Fruit fly (Drosophila melanogaster): ENCODE measurements around the gene Grl65a.

The Grl65a gene

dm6 chr3L:6697353-6697752 lies 29.7 kb upstream of the Grl65a start:
- TF ChIP-seq Vsx2 (GFP tag; optimal IDR thresholded peaks at IDR 0.05; ENCODE audit: partially characterized antibody) (no peak), Hr83 (GFP tag; optimal IDR thresholded peaks at IDR 0.05; ENCODE audit: poor library complexity, severe bottlenecking) (no peak), fru (GFP tag; optimal IDR thresholded peaks at IDR 0.05) (no peak), usp (GFP tag; optimal IDR thresholded peaks at IDR 0.05) (no peak), dl (GFP tag; optimal IDR thresholded peaks at IDR 0.05; ENCODE audit: insufficient read depth in 1 of 2, partially characterized antibody in 2 of 2) (no peak), GATAd (GFP tag; optimal IDR thresholded peaks at IDR 0.05) (no peak), Abd-B (GFP tag; optimal IDR thresholded peaks at IDR 0.05) (no peak), sage (GFP tag; optimal IDR thresholded peaks at IDR 0.05) (no peak), brk (GFP tag; optimal IDR thresholded peaks at IDR 0.05) (no peak), rgr (GFP tag; optimal IDR thresholded peaks at IDR 0.05) (no peak), foxo (GFP tag; optimal IDR thresholded peaks at IDR 0.05) (no peak), Myc (optimal IDR thresholded peaks at IDR 0.05) (no peak), dmrt93B (GFP tag; optimal IDR thresholded peaks at IDR 0.05) (no peak), tai (GFP tag; optimal IDR thresholded peaks at IDR 0.05) (no peak)

- no peak for TF ChIP-seq CG9705 (GFP tag; optimal IDR thresholded peaks at IDR 0.05)
- TF ChIP-seq br (GFP tag; optimal IDR thresholded peaks at IDR 0.05): no peak
- TF ChIP-seq Rel (GFP tag; optimal IDR thresholded peaks at IDR 0.05): no peak
- peak; percentile 39 for TF ChIP-seq Rel (tag; optimal IDR thresholded peaks at IDR 0.05)
These were observed 26.6 kb upstream of the Grl65a start for dm6 chr3L:6694181-6694580.

- TF ChIP-seq CG9705 (GFP tag; optimal IDR thresholded peaks at IDR 0.05): no peak
- TF ChIP-seq sage (GFP tag; optimal IDR thresholded peaks at IDR 0.05): no peak
- TF ChIP-seq CG32264 (GFP tag; optimal IDR thresholded peaks at IDR 0.05): no peak
- no peak for TF ChIP-seq fru (GFP tag; optimal IDR thresholded peaks at IDR 0.05)
- no peak for TF ChIP-seq Dfd (GFP tag; optimal IDR thresholded peaks at IDR 0.05)
- TF ChIP-seq dmrt93B (GFP tag; optimal IDR thresholded peaks at IDR 0.05): no peak
- TF ChIP-seq dsf (GFP tag; optimal IDR thresholded peaks at IDR 0.05; ENCODE audit: borderline replicate concordance): no peak
- no peak for TF ChIP-seq tai (GFP tag; optimal IDR thresholded peaks at IDR 0.05)
- TF ChIP-seq Hnf4 (GFP tag; optimal IDR thresholded peaks at IDR 0.05): no peak
- no peak for TF ChIP-seq Vsx2 (GFP tag; optimal IDR thresholded peaks at IDR 0.05; ENCODE audit: partially characterized antibody)
- no peak for TF ChIP-seq psq (GFP tag; optimal IDR thresholded peaks at IDR 0.05)
- no peak for TF ChIP-seq Rel (GFP tag; optimal IDR thresholded peaks at IDR 0.05)
- TF ChIP-seq Rel (tag; optimal IDR thresholded peaks at IDR 0.05): no peak
- TF ChIP-seq brk (GFP tag; optimal IDR thresholded peaks at IDR 0.05): no peak
- TF ChIP-seq ey (GFP tag; optimal IDR thresholded peaks at IDR 0.05): no peak
- no peak for TF ChIP-seq usp (GFP tag; optimal IDR thresholded peaks at IDR 0.05)
- no peak for TF ChIP-seq dl (GFP tag; optimal IDR thresholded peaks at IDR 0.05; ENCODE audit: insufficient read depth in 1 of 2, partially characterized antibody in 2 of 2)
These were observed 25.6 kb upstream of the Grl65a start for dm6 chr3L:6693191-6693590.

- TF ChIP-seq Myc (optimal IDR thresholded peaks at IDR 0.05) (no peak), brk (GFP tag; optimal IDR thresholded peaks at IDR 0.05) (no peak), dl (GFP tag; optimal IDR thresholded peaks at IDR 0.05; ENCODE audit: insufficient read depth in 1 of 2, partially characterized antibody in 2 of 2) (no peak), ey (GFP tag; optimal IDR thresholded peaks at IDR 0.05) (no peak), Dif (GFP tag; optimal IDR thresholded peaks at IDR 0.05; ENCODE audit: partially characterized antibody) (no peak), Hnf4 (GFP tag; optimal IDR thresholded peaks at IDR 0.05) (no peak), Vsx2 (GFP tag; optimal IDR thresholded peaks at IDR 0.05; ENCODE audit: partially characterized antibody) (no peak), Abd-B (GFP tag; optimal IDR thresholded peaks at IDR 0.05) (no peak), tai (GFP tag; optimal IDR thresholded peaks at IDR 0.05) (no peak), HLH106 (tag; optimal IDR thresholded peaks at IDR 0.05) (no peak), woc (GFP tag; optimal IDR thresholded peaks at IDR 0.05) (no peak), dmrt93B (GFP tag; optimal IDR thresholded peaks at IDR 0.05) (no peak), br (GFP tag; optimal IDR thresholded peaks at IDR 0.05) (no peak), foxo (GFP tag; optimal IDR thresholded peaks at IDR 0.05) (no peak), sv (GFP tag; optimal IDR thresholded peaks at IDR 0.05) (no peak), CG9705 (GFP tag; optimal IDR thresholded peaks at IDR 0.05) (no peak), Sp1 (GFP tag; optimal IDR thresholded peaks at IDR 0.05) (no peak), h (GFP tag; optimal IDR thresholded peaks at IDR 0.05) (no peak), Mio (GFP tag; optimal IDR thresholded peaks at IDR 0.05) (no peak), fru (GFP tag; optimal IDR thresholded peaks at IDR 0.05) (no peak)
These were observed 21.3 kb upstream of the Grl65a start for dm6 chr3L:6688920-6689319.

dm6 chr3L:6665541-6665940 lies 2.1 kb downstream of the Grl65a start, which contains the start of gene eIF4E4:
Gene eIF4E4 (minus strand): TSS chr3L:6665641.
- TF ChIP-seq sv (GFP tag; optimal IDR thresholded peaks at IDR 0.05) (no peak), Hnf4 (GFP tag; optimal IDR thresholded peaks at IDR 0.05) (no peak), CG9705 (GFP tag; optimal IDR thresholded peaks at IDR 0.05) (no peak), dl (GFP tag; optimal IDR thresholded peaks at IDR 0.05; ENCODE audit: insufficient read depth in 1 of 2, partially characterized antibody in 2 of 2) (no peak), N (GFP tag; optimal IDR thresholded peaks at IDR 0.05) (no peak), Rel (GFP tag; optimal IDR thresholded peaks at IDR 0.05) (no peak), Rel (tag; optimal IDR thresholded peaks at IDR 0.05) (no peak), Hr78 (GFP tag; optimal IDR thresholded peaks at IDR 0.05) (no peak), Dif (GFP tag; optimal IDR thresholded peaks at IDR 0.05; ENCODE audit: partially characterized antibody) (no peak), CrebA (GFP tag; optimal IDR thresholded peaks at IDR 0.05; ENCODE audit: borderline replicate concordance) (no peak)

All from whole organism, wandering third instar larva.